Worm (Caenorhabditis elegans) whole organism, early embryonic: ENCODE results near the gene pak-2.

Source experiments
- ama-1 ChIP-seq: fragments of 150-350 bp; optimal IDR thresholded peaks from 2 replicates; lab custom pipeline; 2014
- ceh-36 ChIP-seq: sonication (generic microtip); optimal IDR thresholded peaks from 2 replicates; lab custom pipeline; 2016; ENCODE audit warnings: missing genetic modification characterization, inconsistent platforms, missing compliant biosample characterization
- hnd-1 ChIP-seq: sonication (generic microtip); optimal IDR thresholded peaks from 2 replicates; lab custom pipeline; 2016; ENCODE audit warnings: missing genetic modification characterization, missing compliant biosample characterization
- sea-1 ChIP-seq: fragments of 200-800 bp; sonication (Bioruptor generic); conservative IDR thresholded peaks from 2 replicates; pipeline ENCODE4 v1.3.6; 2022; ENCODE audit warnings: missing genetic modification characterization, missing compliant biosample characterization
- tbx-11 ChIP-seq: fragments of 200-800 bp; sonication (Bioruptor generic); IDR thresholded peaks from 2 replicates; pipeline ENCODE4 v1.3.6; 2022; ENCODE audit warnings: missing genetic modification characterization, missing compliant biosample characterization
- tra-4 ChIP-seq: sonication (generic microtip); optimal IDR thresholded peaks from 2 replicates; lab custom pipeline; 2017; ENCODE audit warnings: missing genetic modification characterization, missing compliant biosample characterization

ce11 chrV:11080345-11081102 lies 41.3 kb upstream of the pak-2 start, which contains the start of gene act-1:
- TF ChIP-seq ceh-36 (tag; lab: Kevin White, UChicago) (no peak), sea-1 (no peak), ama-1 (no peak), hnd-1 (tag; lab: Kevin White, UChicago) (no peak), tbx-11 (GFP tag; lab: Robert Waterston, UW) (no peak), tra-4 (tag; lab: Kevin White, UChicago) (no peak)
